Worm (Caenorhabditis elegans): ENCODE data around the gene F42A9.11.

DNA sequence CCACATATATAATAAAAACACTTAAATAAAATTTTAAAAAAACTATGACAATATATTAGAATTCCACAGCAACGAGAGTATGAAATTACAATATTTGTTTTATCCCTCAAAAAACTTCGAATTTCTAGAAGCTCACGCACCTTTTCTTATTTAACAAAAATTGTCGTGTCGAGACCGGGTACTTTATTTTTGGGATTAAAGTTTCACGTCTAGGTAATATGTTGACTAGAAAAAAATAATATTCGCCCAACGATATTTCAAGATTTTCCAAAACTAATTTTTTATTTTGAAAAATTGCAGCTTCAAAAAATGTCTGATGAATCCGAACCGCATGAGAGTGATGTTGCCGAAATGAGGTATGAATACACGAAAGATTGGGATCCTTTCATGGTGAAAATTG lies 17.0 kb downstream of the F42A9.11 start, which contains the start of gene C49C8.3:
- TF ChIP-seq ztf-29 (GFP tag; IDR thresholded peaks at IDR 0.05) (no peak), ztf-23 (GFP tag; IDR thresholded peaks at IDR 0.05) (no peak)
